Worm (Caenorhabditis elegans) whole organism, young adult: Measurements from ENCODE around the gene srt-33.

Experiments
- Y53F4B.3 ChIP-seq: fragments of 200-800 bp; sonication (Bioruptor generic); IDR thresholded peaks from 2 replicates; pipeline ENCODE4 v1.3.6; 2022; ENCODE audit warnings: missing genetic modification reagents, missing genetic modification characterization, missing compliant biosample characterization
- ama-1 ChIP-seq, 3 experiments: fragments of 150-350 bp in 1 of 3; sonication (generic microtip) in 2 of 3; optimal IDR thresholded peaks; 2 replicates each; lab custom pipeline; 2014 to 2018; ENCODE audit warnings: missing biosample characterization in 2 of 3, missing genetic modification characterization in 2 of 3, missing genetic modification reagents in 2 of 3
- aptf-3 ChIP-seq: fragments of 200-800 bp; sonication (Bioruptor generic); IDR thresholded peaks from 2 replicates; pipeline ENCODE4 v1.3.6; 2022; ENCODE audit warnings: missing genetic modification characterization, missing compliant biosample characterization
- attf-6 ChIP-seq: fragments of 200-800 bp; sonication (Bioruptor generic); IDR thresholded peaks from 2 replicates; pipeline ENCODE4 v1.3.6; 2022; ENCODE audit warnings: missing genetic modification reagents, missing genetic modification characterization, missing compliant biosample characterization
- cebp-2 ChIP-seq: fragments of 200-800 bp; sonication (Bioruptor generic); IDR thresholded peaks from 2 replicates; pipeline ENCODE4 v1.3.6; 2022; ENCODE audit warnings: missing genetic modification characterization, missing compliant biosample characterization
- egl-18 ChIP-seq: fragments of 200-800 bp; sonication (Bioruptor generic); IDR thresholded peaks from 2 replicates; pipeline ENCODE4 v1.3.6; 2022; ENCODE audit warnings: missing genetic modification reagents, missing genetic modification characterization, missing compliant biosample characterization
- ets-4 ChIP-seq: fragments of 200-800 bp; sonication (Bioruptor generic); optimal IDR thresholded peaks from 2 replicates; lab custom pipeline; 2018; ENCODE audit warnings: mild to moderate bottlenecking, missing genetic modification characterization, missing compliant biosample characterization
- gei-17 ChIP-seq: fragments of 200-800 bp; sonication (Bioruptor generic); optimal IDR thresholded peaks from 2 replicates; lab custom pipeline; 2018; ENCODE audit warnings: mild to moderate bottlenecking, missing genetic modification characterization, missing compliant biosample characterization
- lsl-1 ChIP-seq: fragments of 200-800 bp; sonication (Bioruptor generic); optimal IDR thresholded peaks from 2 replicates; lab custom pipeline; 2018; ENCODE audit warnings: mild to moderate bottlenecking, missing genetic modification characterization, moderate library complexity, missing compliant biosample characterization
- mxl-1 ChIP-seq: sonication (generic microtip); optimal IDR thresholded peaks from 2 replicates; lab custom pipeline; 2016; ENCODE audit warnings: missing genetic modification characterization, missing compliant biosample characterization
- snpc-1.1 ChIP-seq: sonication (generic microtip); optimal IDR thresholded peaks from 2 replicates; lab custom pipeline; 2017; ENCODE audit warnings: missing genetic modification characterization, mild to moderate bottlenecking, missing compliant biosample characterization, antibody characterized with exemption, moderate library complexity, missing genotype, missing genetic modification reagents; ENCODE audit not compliant: insufficient read depth
- unc-62 ChIP-seq: fragments of 150-350 bp; optimal IDR thresholded peaks from 2 replicates; lab custom pipeline; 2014; ENCODE audit warnings: missing biosample characterization, missing genetic modification reagents, missing genetic modification characterization

ce11 chrV:14230788-14231583 lies 48.7 kb downstream of the srt-33 start:
- TF ChIP-seq aptf-3 = no peak
- TF ChIP-seq attf-6 (GFP tag; lab: Robert Waterston, UW) = no peak
- TF ChIP-seq gei-17 = no peak
- TF ChIP-seq cebp-2 (GFP tag; lab: Robert Waterston, UW) = no peak
- peak; percentile 7 for TF ChIP-seq mxl-1 (tag; lab: Kevin White, UChicago)
- TF ChIP-seq snpc-1.1 (tag; lab: Kevin White, UChicago) = peak; percentile 49
- no peak for TF ChIP-seq ets-4 (GFP tag; lab: Kevin White, UChicago)
- no peak for TF ChIP-seq egl-18 (GFP tag; lab: Robert Waterston, UW)
- no peak for TF ChIP-seq Y53F4B.3
- no peak for TF ChIP-seq unc-62 (GFP tag; lab: Kevin White, UChicago)
- no peak for TF ChIP-seq ama-1 (optimal IDR thresholded peaks at IDR 0.05; lab: Kevin White, UChicago)
- no peak for TF ChIP-seq ama-1 (GFP tag; optimal IDR thresholded peaks at IDR 0.05; lab: Kevin White, UChicago)
- no peak for TF ChIP-seq lsl-1 (GFP tag; lab: Kevin White, UChicago)
